Fruit fly (Drosophila melanogaster): Measurements from ENCODE around the gene Ctps.

- TF ChIP-seq EcR (GFP tag; optimal IDR thresholded peaks at IDR 0.05) (no peak), rn (GFP tag; IDR thresholded peaks at IDR 0.05) (no peak)
Observed at dm6 chr3L:15143638-15144600, 46.2 kb downstream of the Ctps start, which contains the start of the genes CG32147 and Pex3.

All from whole organism, pupa.